Worm (Caenorhabditis elegans) whole organism, late embryonic: Measurements from ENCODE around the gene rab-1.

Source experiments
- dmd-4 ChIP-seq: sonication (generic microtip); optimal IDR thresholded peaks from 2 replicates; lab custom pipeline; 2016; ENCODE audit warnings: borderline replicate concordance, missing genetic modification characterization, missing compliant biosample characterization
- nhr-232 ChIP-seq: sonication (generic microtip); optimal IDR thresholded peaks from 2 replicates; lab custom pipeline; 2016; ENCODE audit warnings: missing genetic modification characterization, missing compliant biosample characterization
- pha-4 ChIP-seq: fragments of 150-350 bp; optimal IDR thresholded peaks from 2 replicates; lab custom pipeline; 2018; ENCODE audit warnings: missing biosample characterization, missing genetic modification reagents, missing genetic modification characterization
- pqm-1 ChIP-seq: sonication (generic microtip); optimal IDR thresholded peaks from 2 replicates; lab custom pipeline; 2016; ENCODE audit warnings: missing genetic modification characterization, missing compliant biosample characterization
- rnt-1 ChIP-seq: sonication (generic microtip); optimal IDR thresholded peaks from 2 replicates; lab custom pipeline; 2016; ENCODE audit warnings: missing genetic modification characterization, missing compliant biosample characterization
- ttx-3 ChIP-seq: sonication (generic microtip); optimal IDR thresholded peaks from 2 replicates; lab custom pipeline; 2016; ENCODE audit warnings: missing genetic modification reagents, missing genetic modification characterization, missing compliant biosample characterization
- unc-86 ChIP-seq: sonication (generic microtip); optimal IDR thresholded peaks from 2 replicates; lab custom pipeline; 2016; ENCODE audit warnings: missing genetic modification characterization, missing compliant biosample characterization

DNA sequence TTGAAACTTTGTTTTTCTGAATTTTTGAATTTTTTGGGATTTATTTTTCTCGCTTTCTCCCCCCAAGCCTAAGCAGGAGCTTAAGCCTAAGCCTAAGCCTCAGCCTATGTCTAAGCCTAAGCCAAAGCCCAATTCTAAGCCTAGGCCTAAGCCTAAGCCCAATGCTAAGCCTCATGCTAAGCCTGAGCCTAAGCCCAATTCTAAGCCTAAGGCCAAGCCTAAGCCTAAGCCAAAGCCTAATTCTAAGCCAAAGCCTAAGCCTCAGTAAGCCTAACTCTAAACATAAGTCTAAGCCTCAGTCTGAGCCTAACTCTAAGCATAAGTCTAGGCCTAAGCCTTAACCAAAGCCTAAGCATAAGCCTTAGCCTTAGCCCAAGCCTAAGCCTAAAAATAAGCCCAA is 21.4 kb downstream of the rab-1 start:
- no peak for TF ChIP-seq nhr-232 (tag; lab: Kevin White, UChicago)
- TF ChIP-seq unc-86 (tag; lab: Kevin White, UChicago), result no peak
- TF ChIP-seq pqm-1 (tag; lab: Kevin White, UChicago), result no peak
- TF ChIP-seq dmd-4 (tag; lab: Kevin White, UChicago), result no peak
- TF ChIP-seq ttx-3, result no peak
- TF ChIP-seq rnt-1, result no peak
- TF ChIP-seq pha-4, result no peak
